Worm (Caenorhabditis elegans) whole organism, late embryonic: Measurements from ENCODE around the gene bus-18.

Experiments used
- C38D4.7 ChIP-seq: fragments of 200-800 bp; sonication (Bioruptor generic); optimal IDR thresholded peaks from 2 replicates; lab custom pipeline; 2018; ENCODE audit warnings: mild to moderate bottlenecking, missing genetic modification characterization, moderate library complexity, missing compliant biosample characterization
- F13H6.1 ChIP-seq: sonication (generic microtip); optimal IDR thresholded peaks from 2 replicates; lab custom pipeline; 2016; ENCODE audit warnings: missing genetic modification characterization, missing compliant biosample characterization
- Y22D7AL.16 ChIP-seq: sonication (generic microtip); optimal IDR thresholded peaks from 2 replicates; lab custom pipeline; 2016; ENCODE audit warnings: missing genetic modification characterization, missing compliant biosample characterization
- ahr-1 ChIP-seq: sonication (generic microtip); optimal IDR thresholded peaks from 2 replicates; lab custom pipeline; 2016; ENCODE audit warnings: missing genetic modification characterization, missing compliant biosample characterization
- ceh-14 ChIP-seq: sonication (generic microtip); optimal IDR thresholded peaks from 2 replicates; lab custom pipeline; 2016; ENCODE audit warnings: missing genotype, missing genetic modification characterization, missing compliant biosample characterization
- ceh-18 ChIP-seq: sonication (generic microtip); optimal IDR thresholded peaks from 2 replicates; lab custom pipeline; 2016; ENCODE audit warnings: missing genetic modification characterization, missing compliant biosample characterization
- ceh-31 ChIP-seq: sonication (generic microtip); optimal IDR thresholded peaks from 2 replicates; lab custom pipeline; 2016; ENCODE audit warnings: missing genetic modification characterization, missing compliant biosample characterization
- ceh-45 ChIP-seq: fragments of 200-800 bp; sonication (Bioruptor generic); IDR thresholded peaks from 2 replicates; pipeline ENCODE4 v1.3.6; 2022; ENCODE audit warnings: missing genetic modification reagents, missing genetic modification characterization, missing compliant biosample characterization
- ceh-6 ChIP-seq: fragments of 200-800 bp; sonication (Bioruptor generic); optimal IDR thresholded peaks from 2 replicates; lab custom pipeline; 2018; ENCODE audit warnings: mild to moderate bottlenecking, missing genetic modification characterization, missing compliant biosample characterization
- elt-2 ChIP-seq: sonication (generic microtip); optimal IDR thresholded peaks from 2 replicates; lab custom pipeline; 2016; ENCODE audit warnings: missing genetic modification reagents, missing genetic modification characterization, missing compliant biosample characterization
- elt-4 ChIP-seq: sonication (generic microtip); optimal IDR thresholded peaks from 2 replicates; lab custom pipeline; 2016; ENCODE audit warnings: missing genetic modification characterization, missing compliant biosample characterization
- fax-1 ChIP-seq: sonication (generic microtip); optimal IDR thresholded peaks from 2 replicates; lab custom pipeline; 2016; ENCODE audit warnings: missing genotype, missing genetic modification characterization, missing compliant biosample characterization
- fkh-10 ChIP-seq: fragments of 150-350 bp; optimal IDR thresholded peaks from 2 replicates; lab custom pipeline; 2014; ENCODE audit warnings: missing biosample characterization, missing genetic modification reagents, missing genetic modification characterization
- gmeb-2 ChIP-seq: sonication (generic microtip); optimal IDR thresholded peaks from 2 replicates; lab custom pipeline; 2016; ENCODE audit warnings: missing genetic modification characterization, inconsistent platforms, missing compliant biosample characterization
- hlh-15 ChIP-seq: sonication (generic microtip); optimal IDR thresholded peaks from 2 replicates; lab custom pipeline; 2016; ENCODE audit warnings: missing genetic modification characterization, missing compliant biosample characterization
- hlh-6 ChIP-seq: sonication (generic microtip); optimal IDR thresholded peaks from 2 replicates; lab custom pipeline; 2016; ENCODE audit warnings: missing genotype, missing genetic modification characterization, missing compliant biosample characterization
- madf-2 ChIP-seq: sonication (generic microtip); optimal IDR thresholded peaks from 2 replicates; lab custom pipeline; 2017; ENCODE audit warnings: missing genetic modification characterization, missing compliant biosample characterization
- mec-3 ChIP-seq: sonication (generic microtip); optimal IDR thresholded peaks from 2 replicates; lab custom pipeline; 2016; ENCODE audit warnings: borderline replicate concordance, missing genetic modification characterization, missing compliant biosample characterization
- nfya-1 ChIP-seq: sonication (generic microtip); optimal IDR thresholded peaks from 2 replicates; lab custom pipeline; 2017; ENCODE audit warnings: missing genetic modification characterization, mild to moderate bottlenecking, missing compliant biosample characterization, antibody characterized with exemption, moderate library complexity
- pax-1 ChIP-seq: fragments of 150-350 bp; optimal IDR thresholded peaks from 2 replicates; lab custom pipeline; 2014; ENCODE audit warnings: missing biosample characterization, missing genetic modification characterization
- pha-2 ChIP-seq: sonication (generic microtip); optimal IDR thresholded peaks from 2 replicates; lab custom pipeline; 2017; ENCODE audit warnings: mild to moderate bottlenecking, missing genetic modification characterization, missing compliant biosample characterization
- pqm-1 ChIP-seq: sonication (generic microtip); optimal IDR thresholded peaks from 2 replicates; lab custom pipeline; 2016; ENCODE audit warnings: missing genetic modification characterization, missing compliant biosample characterization
- pros-1 ChIP-seq: fragments of 150-350 bp; optimal IDR thresholded peaks from 2 replicates; lab custom pipeline; 2014; ENCODE audit warnings: missing biosample characterization, missing genetic modification reagents, missing genetic modification characterization
- ref-2 ChIP-seq: sonication (generic microtip); optimal IDR thresholded peaks from 2 replicates; lab custom pipeline; 2016; ENCODE audit warnings: missing genetic modification characterization, missing compliant biosample characterization
- rnt-1 ChIP-seq: sonication (generic microtip); optimal IDR thresholded peaks from 2 replicates; lab custom pipeline; 2016; ENCODE audit warnings: missing genetic modification characterization, missing compliant biosample characterization
- sdc-2 ChIP-seq: sonication (generic microtip); optimal IDR thresholded peaks from 2 replicates; lab custom pipeline; 2016; ENCODE audit warnings: missing genotype, missing genetic modification characterization, missing compliant biosample characterization
- sox-4 ChIP-seq: sonication (generic microtip); optimal IDR thresholded peaks from 2 replicates; lab custom pipeline; 2017; ENCODE audit warnings: mild to moderate bottlenecking, missing genetic modification characterization, inconsistent platforms, missing compliant biosample characterization
- tbx-2 ChIP-seq: sonication (generic microtip); optimal IDR thresholded peaks from 2 replicates; lab custom pipeline; 2016; ENCODE audit warnings: missing genetic modification characterization, missing compliant biosample characterization
- ttx-3 ChIP-seq: sonication (generic microtip); optimal IDR thresholded peaks from 2 replicates; lab custom pipeline; 2016; ENCODE audit warnings: missing genetic modification reagents, missing genetic modification characterization, missing compliant biosample characterization
- unc-42 ChIP-seq: sonication (generic microtip); optimal IDR thresholded peaks from 2 replicates; lab custom pipeline; 2016; ENCODE audit warnings: missing genotype, missing genetic modification characterization, missing compliant biosample characterization
- unc-55 ChIP-seq: sonication (generic microtip); optimal IDR thresholded peaks from 2 replicates; lab custom pipeline; 2017; ENCODE audit warnings: missing biosample characterization, missing genetic modification reagents, missing genetic modification characterization
- unc-86 ChIP-seq: sonication (generic microtip); optimal IDR thresholded peaks from 2 replicates; lab custom pipeline; 2016; ENCODE audit warnings: missing genetic modification characterization, missing compliant biosample characterization

bus-18 gene

DNA sequence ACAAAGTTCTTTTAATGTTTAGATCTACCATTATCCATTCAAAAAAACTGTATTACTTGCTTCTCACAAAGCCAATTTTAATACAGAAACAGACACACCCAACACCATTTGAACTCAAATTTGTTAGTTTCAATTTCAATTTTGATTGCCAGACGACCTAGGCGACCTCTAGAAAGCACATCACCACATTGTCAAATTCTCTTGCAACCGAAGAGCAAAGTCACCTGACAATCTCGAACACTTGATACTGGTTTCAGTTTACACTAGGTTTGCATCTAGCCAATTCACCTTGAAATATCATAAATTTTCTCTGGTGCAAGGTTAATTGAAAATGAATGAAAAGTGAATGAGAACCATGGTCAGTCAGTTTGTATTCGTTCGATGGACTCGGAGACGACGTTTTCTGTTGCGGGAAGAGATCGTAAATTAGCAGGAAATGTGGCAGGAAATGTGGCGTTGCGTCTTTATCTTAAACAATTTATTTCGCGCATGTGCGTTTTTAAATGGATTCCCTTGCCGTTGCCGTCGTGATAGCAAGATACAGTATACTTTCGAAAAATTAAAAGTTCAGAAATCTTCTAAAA lies 23.8 kb downstream of the bus-18 start:
- TF ChIP-seq ceh-6 (GFP tag; lab: Kevin White, UChicago) (no peak), pqm-1 (tag; lab: Kevin White, UChicago) (no peak), hlh-6 (tag; lab: Kevin White, UChicago) (no peak), ref-2 (tag; lab: Kevin White, UChicago) (no peak), ceh-45 (no peak), mec-3 (tag; lab: Kevin White, UChicago) (no peak), madf-2 (tag; lab: Kevin White, UChicago) (no peak), sdc-2 (no peak), Y22D7AL.16 (tag; lab: Kevin White, UChicago) (no peak), pha-2 (tag; lab: Kevin White, UChicago) (no peak)
- TF ChIP-seq, all 69 proteins: peak for 0

DNA sequence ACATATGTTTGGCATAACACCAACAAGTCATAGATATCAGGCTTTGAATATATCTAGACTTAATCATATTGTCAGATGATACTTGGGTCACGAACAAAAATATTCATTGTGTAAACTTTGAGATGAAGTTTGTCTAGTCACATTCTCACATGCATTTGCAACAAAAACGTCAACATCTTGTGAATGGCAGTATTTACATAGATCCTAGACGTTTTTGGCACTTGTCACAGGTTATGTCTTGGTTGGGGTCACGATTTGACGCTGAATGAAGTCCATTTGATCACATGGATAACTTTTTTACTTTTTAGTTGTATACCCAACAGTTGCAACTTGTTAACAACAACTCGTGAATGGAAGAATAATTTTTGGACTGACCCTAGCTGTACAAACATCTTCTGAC lies 24.8 kb downstream of the bus-18 start:
- TF ChIP-seq unc-86 = no peak
- no peak for TF ChIP-seq C38D4.7 (GFP tag; lab: Kevin White, UChicago)
- no peak for TF ChIP-seq fax-1 (tag; lab: Kevin White, UChicago)
- TF ChIP-seq sox-4 (tag; lab: Kevin White, UChicago) = no peak
- TF ChIP-seq elt-4 (tag; lab: Kevin White, UChicago) = no peak
- no peak for TF ChIP-seq tbx-2 (tag; lab: Kevin White, UChicago)
- TF ChIP-seq nfya-1 (tag; lab: Kevin White, UChicago) = no peak
- TF ChIP-seq hlh-15 (tag; lab: Kevin White, UChicago) = no peak
- no peak for TF ChIP-seq rnt-1 (tag; lab: Kevin White, UChicago)
- TF ChIP-seq unc-55 (GFP tag; lab: Kevin White, UChicago) = no peak
- no peak for TF ChIP-seq pax-1 (tag; lab: Kevin White, UChicago)
- no peak for TF ChIP-seq ref-2 (tag; lab: Kevin White, UChicago)
- no peak for TF ChIP-seq ceh-31 (tag; lab: Kevin White, UChicago)
- no peak for TF ChIP-seq unc-42 (tag; lab: Kevin White, UChicago)
- no peak for TF ChIP-seq fkh-10

DNA sequence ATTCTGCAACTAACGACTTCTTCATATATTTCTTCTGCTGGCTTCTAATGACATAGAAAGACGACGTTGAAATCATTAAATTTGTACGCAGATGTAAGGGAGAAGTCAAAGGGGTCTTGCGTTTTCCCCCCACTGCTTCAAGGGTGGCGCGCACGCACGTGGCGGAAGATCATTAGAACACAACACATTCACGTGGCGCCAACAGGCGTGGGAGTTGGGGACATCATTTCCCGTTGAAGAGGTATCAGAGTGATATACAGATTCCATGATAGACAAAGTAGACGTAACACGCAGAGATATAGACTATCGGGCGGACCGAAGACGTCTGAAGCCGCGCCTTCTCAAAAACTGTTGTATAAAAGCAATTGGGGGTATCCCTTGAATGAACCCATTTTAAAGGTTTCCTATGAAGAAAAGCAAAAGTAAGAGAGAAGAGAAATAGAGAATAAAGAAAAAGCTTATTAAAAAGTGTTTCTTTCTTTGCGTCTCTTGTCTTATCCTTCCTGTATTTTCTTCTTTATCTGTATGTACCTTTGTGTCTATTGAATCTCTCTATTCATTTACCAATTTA lies 25.8 kb downstream of the bus-18 start:
- peak; percentile 20 for TF ChIP-seq ceh-18 (tag; lab: Kevin White, UChicago)
- peak; percentile 3 for TF ChIP-seq ref-2 (tag; lab: Kevin White, UChicago)
- peak; percentile 27 for TF ChIP-seq F13H6.1 (tag; lab: Kevin White, UChicago)
- no peak for TF ChIP-seq pax-1 (tag; lab: Kevin White, UChicago)
- TF ChIP-seq, all 69 proteins: peak for 3

DNA sequence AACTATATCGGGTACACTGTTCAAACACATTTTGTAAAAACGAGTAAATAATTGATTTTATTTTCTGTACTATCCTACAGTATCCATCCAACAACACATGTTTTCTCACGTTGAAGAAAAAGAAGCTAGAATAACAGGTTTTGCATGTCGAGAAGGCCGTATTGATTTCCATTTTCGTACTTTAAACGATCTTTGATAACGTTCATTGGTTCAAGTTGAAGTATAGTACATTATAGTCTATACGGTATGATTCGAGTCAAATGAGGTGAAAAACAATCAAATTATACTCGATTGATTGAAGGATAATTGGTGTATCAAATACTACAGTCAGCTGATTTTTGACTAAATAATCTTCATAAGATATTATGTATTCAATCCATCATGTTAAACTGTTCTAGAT lies 27.0 kb downstream of the bus-18 start:
- TF ChIP-seq ahr-1 (no peak), pax-1 (tag; lab: Kevin White, UChicago) (no peak), mec-3 (tag; lab: Kevin White, UChicago) (no peak), ttx-3 (no peak), ceh-31 (tag; lab: Kevin White, UChicago) (no peak), ceh-14 (no peak), Y22D7AL.16 (tag; lab: Kevin White, UChicago) (no peak)

DNA sequence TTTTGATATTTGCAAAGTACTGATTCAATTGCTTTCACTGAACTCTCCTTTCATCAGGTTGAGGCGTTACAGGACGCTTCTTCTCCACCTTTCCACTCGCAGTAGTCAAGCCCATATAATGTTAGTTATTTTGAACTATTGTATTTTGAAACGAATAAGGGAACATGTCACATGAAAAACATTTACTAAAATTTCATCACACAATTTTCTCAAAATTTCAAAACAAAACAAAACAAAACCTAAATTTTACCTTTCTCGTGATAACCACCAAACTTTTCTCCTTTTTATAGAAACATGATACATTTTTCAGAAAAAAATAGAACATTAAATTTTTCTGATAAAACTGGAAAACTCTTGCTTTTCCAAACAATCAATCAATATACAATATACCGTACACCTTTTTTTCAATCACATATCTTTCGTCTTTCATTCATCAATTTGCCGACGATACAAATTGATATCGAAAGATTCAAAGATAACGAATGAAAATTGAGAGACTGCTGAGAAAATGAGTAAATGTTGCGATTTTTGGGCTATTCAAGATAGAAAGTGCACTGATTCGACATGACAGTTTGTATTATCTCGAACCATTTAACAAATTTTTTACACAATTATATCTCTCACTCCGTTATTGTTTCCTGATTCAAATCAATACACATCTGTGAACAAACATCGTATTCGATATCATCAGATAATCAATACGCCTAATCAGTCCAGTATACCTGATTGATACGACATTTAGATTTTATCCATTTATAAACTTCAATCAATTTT lies 27.7 kb downstream of the bus-18 start:
- no peak for TF ChIP-seq gmeb-2 (tag; lab: Kevin White, UChicago)
- TF ChIP-seq elt-4 (tag; lab: Kevin White, UChicago) = no peak
- TF ChIP-seq elt-2 = peak; percentile 40
- TF ChIP-seq tbx-2 (tag; lab: Kevin White, UChicago) = no peak
- no peak for TF ChIP-seq C38D4.7 (GFP tag; lab: Kevin White, UChicago)
- TF ChIP-seq pros-1 (tag; lab: Kevin White, UChicago) = no peak
